Fruit fly (Drosophila melanogaster) whole organism, prepupa: ENCODE results near the gene Gr93d.

Experiments used
- Blimp-1 ChIP-seq: fragments of 200-800 bp; sonication (Bioruptor generic); optimal IDR thresholded peaks from 3 replicates; lab custom pipeline; 2017; ENCODE audit warnings: missing biosample characterization, missing genetic modification characterization, mild to moderate bottlenecking, moderate library complexity, missing genetic modification reagents
- CG11902 ChIP-seq: fragments of 200-800 bp; sonication (Bioruptor generic); optimal IDR thresholded peaks from 3 replicates; lab custom pipeline; 2016; ENCODE audit warnings: missing biosample characterization, missing genetic modification characterization
- CG1621 ChIP-seq: fragments of 200-800 bp; sonication (Bioruptor generic); optimal IDR thresholded peaks from 3 replicates; lab custom pipeline; 2018; ENCODE audit warnings: missing biosample characterization, mild to moderate bottlenecking, missing genetic modification characterization
- CG16779 ChIP-seq: fragments of 200-800 bp; sonication (Bioruptor generic); optimal IDR thresholded peaks from 3 replicates; lab custom pipeline; 2017; ENCODE audit warnings: missing biosample characterization, mild to moderate bottlenecking, missing genetic modification characterization
- CG3919 ChIP-seq: fragments of 200-800 bp; sonication (Bioruptor generic); optimal IDR thresholded peaks from 3 replicates; lab custom pipeline; 2016; ENCODE audit warnings: missing biosample characterization, missing genetic modification characterization
- CG4318 ChIP-seq: fragments of 200-800 bp; sonication (Bioruptor generic); optimal IDR thresholded peaks from 3 replicates; lab custom pipeline; 2017; ENCODE audit warnings: missing biosample characterization, mild to moderate bottlenecking, missing genetic modification characterization
- CG6163 ChIP-seq: fragments of 200-800 bp; sonication (Bioruptor generic); IDR thresholded peaks from 3 replicates; pipeline ENCODE4 v1.3.6; 2022; ENCODE audit warnings: missing biosample characterization, missing genetic modification characterization
- CG6276 ChIP-seq: fragments of 200-800 bp; sonication (Bioruptor generic); optimal IDR thresholded peaks from 2 replicates; lab custom pipeline; 2017; ENCODE audit warnings: missing biosample characterization, mild to moderate bottlenecking, missing genetic modification characterization
- CG6808 ChIP-seq: fragments of 200-800 bp; sonication (Bioruptor generic); optimal IDR thresholded peaks from 3 replicates; lab custom pipeline; 2017; ENCODE audit warnings: missing biosample characterization, missing genetic modification characterization, mild to moderate bottlenecking, moderate library complexity, missing genetic modification reagents
- CG6854 ChIP-seq: fragments of 200-800 bp; sonication (Bioruptor generic); optimal IDR thresholded peaks from 2 replicates; lab custom pipeline; 2017; ENCODE audit warnings: missing biosample characterization, mild to moderate bottlenecking, missing genetic modification characterization
- CG8119 ChIP-seq: fragments of 200-800 bp; sonication (Bioruptor generic); IDR thresholded peaks from 3 replicates; pipeline ENCODE4 v1.3.6; 2022; ENCODE audit warnings: missing biosample characterization, missing genetic modification characterization
- CG9139 ChIP-seq: fragments of 200-800 bp; sonication (Bioruptor generic); optimal IDR thresholded peaks from 3 replicates; lab custom pipeline; 2017; ENCODE audit warnings: missing biosample characterization, mild to moderate bottlenecking, missing genetic modification characterization
- Eip78C ChIP-seq: fragments of 200-800 bp; sonication (Bioruptor generic); peaks from one replicate; lab custom pipeline; 2016; ENCODE audit warnings: missing biosample characterization, missing genetic modification characterization
- Eip93F ChIP-seq: fragments of 200-800 bp; sonication (Bioruptor generic); optimal IDR thresholded peaks from 2 replicates; lab custom pipeline; 2016; ENCODE audit warnings: missing biosample characterization, mild to moderate bottlenecking, missing genetic modification characterization
- Ets96B ChIP-seq: fragments of 200-800 bp; optimal IDR thresholded peaks from 2 replicates; lab custom pipeline; 2019; ENCODE audit warnings: missing biosample characterization, mild to moderate bottlenecking, missing genetic modification characterization, moderate library complexity
- Hr39 ChIP-seq: fragments of 200-800 bp; sonication (Bioruptor generic); optimal IDR thresholded peaks from 2 replicates; lab custom pipeline; 2016; ENCODE audit warnings: missing biosample characterization, missing genetic modification characterization
- Hr4 ChIP-seq: fragments of 200-800 bp; sonication (Bioruptor generic); optimal IDR thresholded peaks from 3 replicates; lab custom pipeline; 2016; ENCODE audit warnings: missing biosample characterization, missing genetic modification characterization
- Met ChIP-seq: fragments of 200-800 bp; sonication (Bioruptor generic); optimal IDR thresholded peaks from 3 replicates; lab custom pipeline; 2016; ENCODE audit warnings: missing biosample characterization, missing genetic modification characterization
- OdsH ChIP-seq: fragments of 200-800 bp; sonication (Bioruptor generic); optimal IDR thresholded peaks from 3 replicates; lab custom pipeline; 2016; ENCODE audit warnings: missing biosample characterization, missing genetic modification characterization
- Smox ChIP-seq: fragments of 200-800 bp; sonication (Bioruptor generic); optimal IDR thresholded peaks from 3 replicates; lab custom pipeline; 2016; ENCODE audit warnings: missing biosample characterization, missing genetic modification characterization
- Sox102F ChIP-seq: fragments of 200-800 bp; sonication (Bioruptor generic); optimal IDR thresholded peaks from 2 replicates; lab custom pipeline; 2016; ENCODE audit warnings: missing biosample characterization, mild to moderate bottlenecking, missing genetic modification characterization
- Sox14 ChIP-seq: fragments of 200-800 bp; sonication (Bioruptor generic); optimal IDR thresholded peaks from 3 replicates; lab custom pipeline; 2016; ENCODE audit warnings: missing biosample characterization, missing genetic modification characterization
- acj6 ChIP-seq: fragments of 200-800 bp; sonication (Bioruptor generic); optimal IDR thresholded peaks from 3 replicates; lab custom pipeline; 2016; ENCODE audit warnings: missing biosample characterization, missing genetic modification characterization
- cyc ChIP-seq: fragments of 200-800 bp; sonication (Bioruptor generic); optimal IDR thresholded peaks from 3 replicates; lab custom pipeline; 2016; ENCODE audit warnings: missing biosample characterization, missing genetic modification characterization
- dsx ChIP-seq: fragments of 200-800 bp; optimal IDR thresholded peaks from 3 replicates; lab custom pipeline; 2019; ENCODE audit warnings: missing biosample characterization, mild to moderate bottlenecking, missing genetic modification characterization, moderate library complexity; ENCODE audit not compliant: poor library complexity, severe bottlenecking
- eg ChIP-seq: fragments of 200-800 bp; sonication (Bioruptor generic); IDR thresholded peaks from 3 replicates; pipeline ENCODE4 v1.3.6; 2022; ENCODE audit warnings: missing biosample characterization, missing genetic modification characterization
- fkh ChIP-seq: fragments of 200-800 bp; sonication (Bioruptor generic); optimal IDR thresholded peaks from 3 replicates; lab custom pipeline; 2017; ENCODE audit warnings: missing biosample characterization, mild to moderate bottlenecking, missing genetic modification characterization, moderate library complexity
- lz ChIP-seq: fragments of 200-800 bp; sonication (Bioruptor generic); optimal IDR thresholded peaks from 3 replicates; lab custom pipeline; 2016; ENCODE audit warnings: missing biosample characterization, missing genetic modification characterization
- pdm3 ChIP-seq: fragments of 200-800 bp; sonication (Bioruptor generic); optimal IDR thresholded peaks from 3 replicates; lab custom pipeline; 2016; ENCODE audit warnings: missing biosample characterization, missing genetic modification characterization
- spab ChIP-seq: fragments of 200-800 bp; sonication (Bioruptor generic); optimal IDR thresholded peaks from 2 replicates; lab custom pipeline; 2017; ENCODE audit warnings: missing biosample characterization, mild to moderate bottlenecking, missing genetic modification characterization, missing genetic modification reagents
- svp ChIP-seq: fragments of 200-800 bp; sonication (Bioruptor generic); peaks from one replicate; lab custom pipeline; 2016; ENCODE audit warnings: missing biosample characterization, missing genetic modification characterization

Gr93d gene

dm6 chr3R:21870158-21870971 lies 23.9 kb upstream of the Gr93d start, which contains the start of gene CG31431 (continued):
- TF ChIP-seq CG16779 (tag; lab: Kevin White, UChicago): peak; percentile 64
- peak; percentile 53 for TF ChIP-seq lz
- TF ChIP-seq cyc: peak; percentile 68
- TF ChIP-seq acj6 (GFP tag; lab: Kevin White, UChicago): peak; percentile 80
- peak; percentile 81 for TF ChIP-seq CG1621 (tag; lab: Kevin White, UChicago)
- no peak for TF ChIP-seq Eip93F (GFP tag; lab: Kevin White, UChicago)
- no peak for TF ChIP-seq Blimp-1 (GFP tag; lab: Kevin White, UChicago)
- TF ChIP-seq CG6163: peak; percentile 92
- TF ChIP-seq Hr4: peak; percentile 90
- TF ChIP-seq CG8119 (GFP tag; lab: Robert Waterston, UW): peak; percentile 91

- TF ChIP-seq CG3919: no peak
- peak; percentile 77 for TF ChIP-seq svp (GFP tag; lab: Kevin White, UChicago)
Observed at dm6 chr3R:21869464-21870100, 23.1 kb upstream of the Gr93d start, which contains the start of gene CG31174. Gene CG31174, minus strand, starts transcription at chr3R:21869514.

- no peak for TF ChIP-seq dsx
- TF ChIP-seq CG11902: no peak
- no peak for TF ChIP-seq eg (GFP tag; lab: Robert Waterston, UW)
- no peak for TF ChIP-seq CG6808 (GFP tag; lab: Kevin White, UChicago)
- TF ChIP-seq, all 60 proteins: peak for 0
Observed at dm6 chr3R:21867819-21868218, 21.4 kb upstream of the Gr93d start, which contains the start of the genes CG6569 and Cby. Gene CG6569, minus strand, starts transcription at chr3R:21867919. Gene Cby, plus strand, starts transcription at chr3R:21868003.

- no peak for TF ChIP-seq Eip93F (GFP tag; lab: Kevin White, UChicago)
- TF ChIP-seq Sox14 (GFP tag; lab: Kevin White, UChicago): no peak
- TF ChIP-seq acj6 (GFP tag; lab: Kevin White, UChicago): no peak
- peak; percentile 53 for TF ChIP-seq Eip78C (GFP tag; lab: Kevin White, UChicago)
- TF ChIP-seq Sox102F: no peak
- no peak for TF ChIP-seq CG6276
- TF ChIP-seq fkh: peak; percentile 64
- no peak for TF ChIP-seq OdsH (GFP tag; lab: Kevin White, UChicago)
- TF ChIP-seq CG6808 (GFP tag; lab: Kevin White, UChicago): no peak
- no peak for TF ChIP-seq Met (GFP tag; lab: Kevin White, UChicago)
- no peak for TF ChIP-seq CG4318 (GFP tag; lab: Kevin White, UChicago)
- no peak for TF ChIP-seq Hr4
- no peak for TF ChIP-seq CG6163
- TF ChIP-seq cyc: no peak
- TF ChIP-seq Ets96B (tag; lab: Kevin White, UChicago): no peak
- no peak for TF ChIP-seq CG9139 (GFP tag; lab: Kevin White, UChicago)
Observed at dm6 chr3R:21864992-21865391, 18.5 kb upstream of the Gr93d start, which contains the start of gene lsn. Gene lsn, plus strand, starts transcription at chr3R:21865168.

dm6 chr3R:21864484-21864883 lies 18.0 kb upstream of the Gr93d start:
- no peak for TF ChIP-seq Hr4
- no peak for TF ChIP-seq Smox (GFP tag; lab: Kevin White, UChicago)
- TF ChIP-seq spab (GFP tag; lab: Kevin White, UChicago): no peak
- no peak for TF ChIP-seq CG6854 (GFP tag; lab: Kevin White, UChicago)
- TF ChIP-seq Hr39 (GFP tag; lab: Kevin White, UChicago): no peak
- TF ChIP-seq pdm3: no peak
- TF ChIP-seq fkh: no peak
